Fruit fly (Drosophila melanogaster) whole organism, pupa: ENCODE data around the gene CG14662.

ENCODE experiments used
- CG10348 ChIP-seq: fragments of 200-800 bp; sonication (Bioruptor generic); IDR thresholded peaks from 2 replicates; pipeline ENCODE4 v1.3.6; 2022; ENCODE audit warnings: missing biosample characterization, missing genetic modification characterization
- CG12605 ChIP-seq: fragments of 200-800 bp; sonication (Bioruptor generic); IDR thresholded peaks from 2 replicates; pipeline ENCODE4 v1.3.6; 2022; ENCODE audit warnings: missing biosample characterization, missing genetic modification characterization
- CG13204 ChIP-seq: fragments of 200-800 bp; sonication (Bioruptor generic); optimal IDR thresholded peaks from 2 replicates; lab custom pipeline; 2018; ENCODE audit warnings: missing biosample characterization, mild to moderate bottlenecking, missing genetic modification characterization, moderate library complexity
- CG14655 ChIP-seq: fragments of 200-800 bp; sonication (Bioruptor generic); optimal IDR thresholded peaks from 3 replicates; lab custom pipeline; 2017; ENCODE audit warnings: mild to moderate bottlenecking, missing biosample characterization, missing genetic modification reagents, missing genetic modification characterization
- CG15710 ChIP-seq: fragments of 200-800 bp; sonication (Bioruptor generic); optimal IDR thresholded peaks from 2 replicates; lab custom pipeline; 2018; ENCODE audit warnings: missing biosample characterization, mild to moderate bottlenecking, missing genetic modification characterization, moderate library complexity
- CG17806 ChIP-seq: fragments of 200-800 bp; sonication (Bioruptor generic); optimal IDR thresholded peaks from 2 replicates; lab custom pipeline; 2018; ENCODE audit warnings: missing biosample characterization, mild to moderate bottlenecking, missing genetic modification characterization, moderate library complexity
- CG32121 ChIP-seq: fragments of 200-800 bp; sonication (Bioruptor generic); IDR thresholded peaks from 2 replicates; pipeline ENCODE4 v1.3.6; 2022; ENCODE audit warnings: missing biosample characterization, missing genetic modification characterization
- CG34367 ChIP-seq: fragments of 200-800 bp; sonication (Bioruptor generic); optimal IDR thresholded peaks from 2 replicates; lab custom pipeline; 2018; ENCODE audit warnings: missing biosample characterization, mild to moderate bottlenecking, missing genetic modification characterization
- CG4496 ChIP-seq: fragments of 200-800 bp; sonication (Bioruptor generic); IDR thresholded peaks from 3 replicates; pipeline ENCODE4 v1.3.6; 2022; ENCODE audit warnings: missing biosample characterization, missing genetic modification characterization
- CG8159 ChIP-seq: fragments of 200-800 bp; sonication (Bioruptor generic); optimal IDR thresholded peaks from 3 replicates; lab custom pipeline; 2018; ENCODE audit warnings: missing biosample characterization, mild to moderate bottlenecking, missing genetic modification characterization, moderate library complexity
- CG8301 ChIP-seq: fragments of 200-800 bp; sonication (Bioruptor generic); optimal IDR thresholded peaks from 2 replicates; lab custom pipeline; 2018; ENCODE audit warnings: missing biosample characterization, mild to moderate bottlenecking, missing genetic modification characterization
- CG9948 ChIP-seq: fragments of 200-800 bp; sonication (Bioruptor generic); optimal IDR thresholded peaks from 2 replicates; lab custom pipeline; 2018; ENCODE audit warnings: missing biosample characterization, mild to moderate bottlenecking, missing genetic modification characterization, moderate library complexity
- D1 ChIP-seq: fragments of 200-800 bp; sonication (Bioruptor generic); optimal IDR thresholded peaks from 2 replicates; lab custom pipeline; 2018; ENCODE audit warnings: missing biosample characterization, mild to moderate bottlenecking, missing genetic modification characterization, moderate library complexity
- EcR ChIP-seq: fragments of 200-800 bp; sonication (Bioruptor generic); optimal IDR thresholded peaks from 3 replicates; lab custom pipeline; 2019; ENCODE audit warnings: missing biosample characterization, missing genetic modification characterization, mild to moderate bottlenecking, moderate library complexity, missing genetic modification reagents
- Ets98B ChIP-seq: fragments of 200-800 bp; sonication (Bioruptor generic); IDR thresholded peaks from 2 replicates; pipeline ENCODE4 v1.3.6; 2022; ENCODE audit warnings: missing biosample characterization, missing genetic modification characterization
- Pif1A ChIP-seq: fragments of 200-800 bp; sonication (Bioruptor generic); optimal IDR thresholded peaks from 3 replicates; lab custom pipeline; 2016; ENCODE audit warnings: missing biosample characterization, missing genetic modification characterization
- Pif1B ChIP-seq: fragments of 200-800 bp; sonication (Bioruptor generic); optimal IDR thresholded peaks from 3 replicates; lab custom pipeline; 2016; ENCODE audit warnings: missing biosample characterization, missing genetic modification characterization
- Snoo ChIP-seq: fragments of 200-800 bp; sonication (Bioruptor generic); optimal IDR thresholded peaks from 3 replicates; lab custom pipeline; 2017; ENCODE audit warnings: missing biosample characterization, mild to moderate bottlenecking, missing genetic modification characterization, inconsistent platforms
- fd96Ca ChIP-seq: fragments of 200-800 bp; sonication (Bioruptor generic); IDR thresholded peaks from 3 replicates; pipeline ENCODE4 v1.3.6; 2022; ENCODE audit warnings: missing biosample characterization, missing genetic modification characterization
- gl ChIP-seq: fragments of 200-800 bp; sonication (Bioruptor generic); optimal IDR thresholded peaks from 2 replicates; lab custom pipeline; 2018; ENCODE audit warnings: missing biosample characterization, mild to moderate bottlenecking, missing genetic modification characterization
- rn ChIP-seq: fragments of 200-800 bp; sonication (Bioruptor generic); IDR thresholded peaks from 2 replicates; pipeline ENCODE4 v1.3.6; 2022; ENCODE audit warnings: missing biosample characterization, missing genetic modification characterization

Gene CG14662

dm6 chr3R:5019436-5019835, 35.4 kb upstream of the CG14662 start:
- TF ChIP-seq CG17806 (tag; lab: Kevin White, UChicago) (no peak), CG15710 (tag; lab: Kevin White, UChicago) (no peak), CG8159 (no peak), CG8301 (tag; lab: Kevin White, UChicago) (no peak), D1 (tag; lab: Kevin White, UChicago) (no peak), Ets98B (GFP tag; lab: Robert Waterston, UW) (no peak), EcR (GFP tag; lab: Kevin White, UChicago) (no peak)

dm6 chr3R:5018512-5019275, 34.7 kb upstream of the CG14662 start:
- TF ChIP-seq CG32121 (GFP tag; lab: Robert Waterston, UW) (0 out of 2 replicates have a peak, but pooled peaks have one; percentile 15), Pif1A (GFP tag; lab: Kevin White, UChicago) (no peak), CG14655 (GFP tag; lab: Kevin White, UChicago) (peak; percentile 1), CG4496 (GFP tag; lab: Robert Waterston, UW) (peak; percentile 56; the same call in 2 of the 3 replicates)

dm6 chr3R:5017088-5017487, 33.1 kb upstream of the CG14662 start:
- TF ChIP-seq CG32121 (GFP tag; lab: Robert Waterston, UW) (no peak), CG10348 (GFP tag; lab: Robert Waterston, UW) (no peak), CG8301 (tag; lab: Kevin White, UChicago) (no peak), CG15710 (tag; lab: Kevin White, UChicago) (no peak), Snoo (tag; lab: Kevin White, UChicago) (no peak), rn (GFP tag; lab: Robert Waterston, UW) (no peak), CG17806 (tag; lab: Kevin White, UChicago) (no peak)

DNA sequence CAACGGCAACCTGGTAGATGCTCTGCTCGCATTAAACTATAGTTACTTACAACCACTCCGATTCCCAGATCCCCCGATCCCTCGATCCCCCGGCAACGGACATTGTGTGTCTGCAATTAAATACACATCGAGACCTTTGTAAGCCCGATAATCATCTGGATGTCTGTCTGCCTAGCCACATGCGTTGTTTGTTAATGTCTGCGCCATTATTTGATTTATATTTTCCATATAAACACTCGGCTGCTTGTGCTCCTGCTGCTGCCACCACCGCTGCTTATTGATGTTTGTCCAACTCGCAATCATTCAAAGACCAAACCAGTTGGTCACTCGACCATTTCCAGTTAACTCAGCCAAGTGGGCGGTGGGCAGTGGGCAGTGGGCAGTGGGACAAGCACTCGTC, 32.2 kb upstream of the CG14662 start:
- TF ChIP-seq CG13204 (GFP tag; lab: Kevin White, UChicago) (no peak), CG17806 (tag; lab: Kevin White, UChicago) (no peak), CG15710 (tag; lab: Kevin White, UChicago) (no peak), CG12605 (GFP tag; lab: Robert Waterston, UW) (no peak), CG34367 (tag; lab: Kevin White, UChicago) (peak; percentile 23), Pif1B (GFP tag; lab: Kevin White, UChicago) (no peak), CG4496 (GFP tag; lab: Robert Waterston, UW) (peak; percentile 37; the same call in 2 of the 3 replicates), EcR (GFP tag; lab: Kevin White, UChicago) (no peak), rn (GFP tag; lab: Robert Waterston, UW) (no peak), CG8159 (no peak), Snoo (tag; lab: Kevin White, UChicago) (no peak), CG14655 (GFP tag; lab: Kevin White, UChicago) (no peak), fd96Ca (GFP tag; lab: Robert Waterston, UW) (no peak), Pif1A (GFP tag; lab: Kevin White, UChicago) (peak; percentile 37), CG8301 (tag; lab: Kevin White, UChicago) (no peak), CG32121 (GFP tag; lab: Robert Waterston, UW) (0 out of 2 replicates have a peak, but pooled peaks have one; percentile 19), CG10348 (GFP tag; lab: Robert Waterston, UW) (no peak), gl (peak; percentile 10), D1 (tag; lab: Kevin White, UChicago) (no peak), Ets98B (GFP tag; lab: Robert Waterston, UW) (0 out of 2 replicates have a peak, but pooled peaks have one; percentile 27), CG9948 (tag; lab: Kevin White, UChicago) (no peak)

DNA sequence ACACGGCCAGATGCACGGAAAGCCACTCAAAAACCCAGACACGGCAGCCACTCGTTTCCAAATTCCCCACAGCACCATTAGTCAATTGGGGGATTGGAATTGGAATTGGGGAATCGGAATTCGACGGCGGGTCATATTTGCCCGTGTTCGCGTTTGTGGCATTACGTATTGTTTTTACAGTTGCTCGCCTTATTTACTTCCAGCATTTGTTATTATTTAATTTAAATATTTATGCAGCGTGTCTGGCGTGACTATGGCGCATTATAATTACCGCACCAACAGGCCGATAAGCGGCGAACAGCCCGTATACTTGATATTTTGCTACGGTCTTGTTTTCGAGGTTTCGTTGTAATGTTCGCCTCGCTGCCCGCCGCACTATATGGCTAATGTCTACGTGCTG, 31.1 kb upstream of the CG14662 start:
- no peak for TF ChIP-seq CG13204 (GFP tag; lab: Kevin White, UChicago)
- TF ChIP-seq CG17806 (tag; lab: Kevin White, UChicago): no peak
- TF ChIP-seq Pif1B (GFP tag; lab: Kevin White, UChicago): no peak
- no peak for TF ChIP-seq CG14655 (GFP tag; lab: Kevin White, UChicago)
- no peak for TF ChIP-seq CG32121 (GFP tag; lab: Robert Waterston, UW)
- no peak for TF ChIP-seq CG12605 (GFP tag; lab: Robert Waterston, UW)
- TF ChIP-seq Pif1A (GFP tag; lab: Kevin White, UChicago): no peak
- no peak for TF ChIP-seq Snoo (tag; lab: Kevin White, UChicago)
- TF ChIP-seq D1 (tag; lab: Kevin White, UChicago): no peak
- no peak for TF ChIP-seq fd96Ca (GFP tag; lab: Robert Waterston, UW)
- no peak for TF ChIP-seq rn (GFP tag; lab: Robert Waterston, UW)
- no peak for TF ChIP-seq CG8159
- no peak for TF ChIP-seq EcR (GFP tag; lab: Kevin White, UChicago)
- no peak for TF ChIP-seq CG15710 (tag; lab: Kevin White, UChicago)
- no peak for TF ChIP-seq CG8301 (tag; lab: Kevin White, UChicago)
- TF ChIP-seq gl: no peak
- no peak for TF ChIP-seq CG34367 (tag; lab: Kevin White, UChicago)

DNA sequence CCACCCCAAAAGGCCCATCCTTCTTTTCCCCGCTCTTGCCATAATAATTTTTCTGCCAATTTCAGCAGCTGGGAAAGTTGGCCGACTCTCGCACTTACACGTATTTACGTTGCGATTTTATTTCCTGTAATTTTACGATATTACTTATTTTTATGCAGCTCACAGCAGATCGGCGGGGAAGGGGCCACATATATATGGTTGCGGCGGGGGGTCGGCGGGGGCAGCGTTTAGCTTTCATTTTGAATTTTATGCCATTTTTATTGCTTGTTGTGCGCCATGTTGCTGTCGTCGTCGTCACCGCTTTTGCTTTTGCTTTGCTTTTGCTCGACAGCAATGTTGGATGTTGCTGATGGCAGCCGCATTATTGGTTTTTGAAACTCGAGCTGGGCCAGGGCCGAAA, 30.7 kb upstream of the CG14662 start:
- TF ChIP-seq rn (GFP tag; lab: Robert Waterston, UW) (no peak), CG10348 (GFP tag; lab: Robert Waterston, UW) (no peak), gl (no peak), CG8301 (tag; lab: Kevin White, UChicago) (no peak), Pif1A (GFP tag; lab: Kevin White, UChicago) (no peak), CG4496 (GFP tag; lab: Robert Waterston, UW) (0 out of 3 replicates have a peak, but pooled peaks have one; percentile 40)
